Fruit fly (Drosophila melanogaster) whole organism: Measurements from ENCODE around the gene CG11095.

Experiments used
- CG8478 ChIP-seq: fragments of >200 bp; optimal IDR thresholded peaks from 2 replicates; lab custom pipeline; 2018; ENCODE audit warnings: inconsistent platforms
- EcR ChIP-seq, 2 experiments: fragments of >200 bp; optimal IDR thresholded peaks; 2 replicates each; lab custom pipeline; 2017; ENCODE audit warnings: missing biosample characterization in 2 of 2, missing genetic modification characterization in 2 of 2, missing genetic modification reagents in 2 of 2
- usp ChIP-seq: fragments of >200 bp; optimal IDR thresholded peaks from 2 replicates; lab custom pipeline; 2017; ENCODE audit warnings: missing biosample characterization, missing genetic modification characterization, mixed read lengths

DNA sequence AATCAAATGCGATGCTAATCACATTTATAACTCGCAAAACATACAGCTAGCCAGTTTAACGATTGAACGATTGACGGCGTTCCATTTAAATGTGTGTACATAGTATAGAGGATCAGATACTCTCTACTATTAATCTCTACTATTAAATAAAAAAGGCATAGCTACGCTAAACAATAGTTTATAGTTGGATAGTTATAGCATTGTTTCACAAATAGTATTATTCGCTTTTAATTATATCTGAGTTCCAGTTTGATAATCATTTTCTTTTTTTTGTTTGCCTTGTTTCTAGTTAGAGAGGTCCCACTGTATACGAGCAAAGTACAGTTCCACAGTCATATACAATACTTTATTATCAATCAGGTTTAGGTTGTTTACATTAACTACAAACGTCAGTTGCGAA is 31.8 kb upstream of the CG11095 start:
- TF ChIP-seq CG8478 (lab: Kevin White, UChicago) (no peak), EcR (GFP tag; optimal IDR thresholded peaks at IDR 0.05; lab: Kevin White, UChicago) (no peak), usp (GFP tag; lab: Kevin White, UChicago) (no peak)
